ENCODE assay signal across 1 fruit fly cellular context in the genomic region with DNA sequence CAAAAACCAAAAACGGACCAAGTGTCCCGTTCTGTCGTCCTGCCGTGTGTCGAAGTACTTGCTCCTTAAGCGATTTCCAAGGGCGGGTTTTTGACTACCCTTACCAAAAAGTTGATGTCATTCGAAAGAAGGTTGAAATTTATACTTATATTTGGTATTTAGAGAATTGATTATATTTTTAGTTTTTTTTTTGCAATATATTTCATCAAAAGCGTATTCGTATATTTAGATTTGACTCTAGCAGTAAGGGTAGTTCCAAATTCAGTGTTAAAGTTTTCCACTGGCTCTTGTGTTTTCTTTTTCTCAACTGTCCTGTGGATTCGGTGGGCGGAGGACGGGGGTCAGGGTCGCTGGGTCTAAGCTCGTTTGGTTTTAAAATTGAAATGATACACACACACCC.
TF ChIP-seq lines count a peak whose summit lies in the region.

No protein-coding gene starts in this region.

TF ChIP-seq in whole organism, embryonic, 481 proteins besides CTCF, POLR2A, EP300 and RAD21 (continued from another document and continues in another):
- TF ChIP-seq CG10959 (GFP tag; IDR thresholded peaks at IDR 0.05; lab: Robert Waterston, UW) (no peak), Deaf1 (tag; optimal IDR thresholded peaks at IDR 0.05; lab: Kevin White, UChicago) (no peak), Hmr (GFP tag; optimal IDR thresholded peaks at IDR 0.05; lab: Kevin White, UChicago) (peak; percentile 31), CG30403 (GFP tag; optimal IDR thresholded peaks at IDR 0.05; lab: Kevin White, UChicago) (peak; percentile 10), HmgZ (tag; optimal IDR thresholded peaks at IDR 0.05; lab: Kevin White, UChicago) (no peak), dm (GFP tag; optimal IDR thresholded peaks at IDR 0.05; lab: Kevin White, UChicago) (no peak), CG1024 (GFP tag; IDR thresholded peaks at IDR 0.05; lab: Robert Waterston, UW) (peak; percentile 23; the same call in 1 of the 2 replicates), Hr78 (GFP tag; optimal IDR thresholded peaks at IDR 0.05; lab: Kevin White, UChicago) (no peak), ham (GFP tag; IDR thresholded peaks at IDR 0.05; lab: Robert Waterston, UW) (no peak), CG12104 (GFP tag; optimal IDR thresholded peaks at IDR 0.05; lab: Kevin White, UChicago) (no peak), NfI (GFP tag; optimal IDR thresholded peaks at IDR 0.05; lab: Kevin White, UChicago) (no peak), CG13424 (tag; optimal IDR thresholded peaks at IDR 0.05; lab: Kevin White, UChicago) (peak; percentile 41), CG7556 (GFP tag; optimal IDR thresholded peaks at IDR 0.05; lab: Kevin White, UChicago) (peak; percentile 39), CG3407 (GFP tag; optimal IDR thresholded peaks at IDR 0.05; lab: Kevin White, UChicago) (peak; percentile 12), ap (GFP tag; IDR thresholded peaks at IDR 0.05; lab: Robert Waterston, UW) (no peak), stc (GFP tag; IDR thresholded peaks at IDR 0.05; lab: Robert Waterston, UW) (0 out of 2 replicates have a peak, but pooled peaks have one; percentile 18), onecut (GFP tag; IDR thresholded peaks at IDR 0.05; lab: Robert Waterston, UW) (peak; percentile 20; the same call in 1 of the 2 replicates), Blimp-1 (GFP tag; optimal IDR thresholded peaks at IDR 0.05; lab: Kevin White, UChicago) (peak; percentile 52), Oli (tag; optimal IDR thresholded peaks at IDR 0.05; lab: Kevin White, UChicago) (peak; percentile 19), Xrp1 (GFP tag; IDR thresholded peaks at IDR 0.05; lab: Robert Waterston, UW) (peak; percentile 61), CG18619 (GFP tag; optimal IDR thresholded peaks at IDR 0.05; lab: Kevin White, UChicago) (no peak), Awh (GFP tag; IDR thresholded peaks at IDR 0.05; lab: Robert Waterston, UW) (peak; percentile 65), Hmx (GFP tag; optimal IDR thresholded peaks at IDR 0.05; lab: Kevin White, UChicago) (no peak), inv (GFP tag; IDR thresholded peaks at IDR 0.05; lab: Robert Waterston, UW; ENCODE audit: partially characterized antibody) (no peak), Hr51 (GFP tag; optimal IDR thresholded peaks at IDR 0.05; lab: Kevin White, UChicago) (peak in 1 of 2 experiments; percentile 51), Fer1 (GFP tag; optimal IDR thresholded peaks at IDR 0.05; lab: Kevin White, UChicago) (no peak), ara (GFP tag; IDR thresholded peaks at IDR 0.05; lab: Robert Waterston, UW) (0 out of 2 replicates have a peak, but pooled peaks have one; percentile 27), CG8281 (tag; optimal IDR thresholded peaks at IDR 0.05; lab: Kevin White, UChicago) (no peak), CG18262 (tag; optimal IDR thresholded peaks at IDR 0.05; lab: Kevin White, UChicago) (peak; percentile 35), fd64A (GFP tag; optimal IDR thresholded peaks at IDR 0.05; lab: Kevin White, UChicago) (no peak), CG31224 (GFP tag; IDR thresholded peaks at IDR 0.05; lab: Robert Waterston, UW) (no peak), Six4 (GFP tag; optimal IDR thresholded peaks at IDR 0.05; lab: Kevin White, UChicago) (no peak), ac (GFP tag; optimal IDR thresholded peaks at IDR 0.05; lab: Kevin White, UChicago) (no peak), Eip74EF (GFP tag; optimal IDR thresholded peaks at IDR 0.05; lab: Kevin White, UChicago) (no peak), Xbp1 (GFP tag; optimal IDR thresholded peaks at IDR 0.05; lab: Kevin White, UChicago) (peak; percentile 1), Sox100B (GFP tag; optimal IDR thresholded peaks at IDR 0.05; lab: Kevin White, UChicago) (peak; percentile 27), CG10979 (tag; optimal IDR thresholded peaks at IDR 0.05; lab: Kevin White, UChicago) (peak; percentile 54), CG9876 (GFP tag; optimal IDR thresholded peaks at IDR 0.05; lab: Kevin White, UChicago) (no peak), fd102C (GFP tag; optimal IDR thresholded peaks at IDR 0.05; lab: Kevin White, UChicago) (no peak), CG10209 (GFP tag; optimal IDR thresholded peaks at IDR 0.05; lab: Kevin White, UChicago) (peak; percentile 9), crc (GFP tag; optimal IDR thresholded peaks at IDR 0.05; lab: Kevin White, UChicago) (no peak), CG17359 (tag; optimal IDR thresholded peaks at IDR 0.05; lab: Kevin White, UChicago) (peak; percentile 63), CG4617 (GFP tag; optimal IDR thresholded peaks at IDR 0.05; lab: Kevin White, UChicago; ENCODE audit: borderline replicate concordance) (no peak), CG12391 (tag; optimal IDR thresholded peaks at IDR 0.05; lab: Kevin White, UChicago) (peak; percentile 52), CG9727 (GFP tag; optimal IDR thresholded peaks at IDR 0.05; lab: Kevin White, UChicago) (peak; percentile 15), ftz-f1 (GFP tag; optimal IDR thresholded peaks at IDR 0.05; lab: Kevin White, UChicago) (no peak), gem (tag; optimal IDR thresholded peaks at IDR 0.05; lab: Kevin White, UChicago) (peak; percentile 60), pros (GFP tag; optimal IDR thresholded peaks at IDR 0.05; lab: Kevin White, UChicago) (no peak), grn (GFP tag; optimal IDR thresholded peaks at IDR 0.05; lab: Kevin White, UChicago) (no peak), CG15514 (GFP tag; optimal IDR thresholded peaks at IDR 0.05; lab: Kevin White, UChicago) (peak; percentile 8), CG15601 (tag; optimal IDR thresholded peaks at IDR 0.05; lab: Kevin White, UChicago) (peak; percentile 31), D19A (tag; optimal IDR thresholded peaks at IDR 0.05; lab: Kevin White, UChicago) (peak; percentile 93), Meics (GFP tag; optimal IDR thresholded peaks at IDR 0.05; lab: Kevin White, UChicago) (peak; percentile 26), CG7839 (tag; optimal IDR thresholded peaks at IDR 0.05; lab: Kevin White, UChicago) (peak; percentile 62), sima (GFP tag; optimal IDR thresholded peaks at IDR 0.05; lab: Kevin White, UChicago) (no peak), lola (GFP tag; optimal IDR thresholded peaks at IDR 0.05; lab: Kevin White, UChicago) (peak in 1 of 3 experiments; percentile 26), Hsf (GFP tag; optimal IDR thresholded peaks at IDR 0.05; lab: Kevin White, UChicago) (no peak), lab (GFP tag; optimal IDR thresholded peaks at IDR 0.05; lab: Kevin White, UChicago) (peak; percentile 64), CG14710 (tag; optimal IDR thresholded peaks at IDR 0.05; lab: Kevin White, UChicago) (peak; percentile 21), NFAT (GFP tag; IDR thresholded peaks at IDR 0.05; lab: Robert Waterston, UW) (no peak), exex (tag; optimal IDR thresholded peaks at IDR 0.05; lab: Kevin White, UChicago) (no peak), twi (tag; optimal IDR thresholded peaks at IDR 0.05; lab: Kevin White, UChicago) (no peak), oc (tag; optimal IDR thresholded peaks at IDR 0.05; lab: Kevin White, UChicago) (no peak), wdn (GFP tag; IDR thresholded peaks at IDR 0.05; lab: Robert Waterston, UW) (no peak), nmo (GFP tag; optimal IDR thresholded peaks at IDR 0.05; lab: Kevin White, UChicago) (peak; percentile 35), esg (GFP tag; conservative IDR thresholded peaks at IDR 0.05; lab: Robert Waterston, UW) (no peak), CG7372 (GFP tag; IDR thresholded peaks at IDR 0.05; lab: Robert Waterston, UW) (no peak), scrt (GFP tag; optimal IDR thresholded peaks at IDR 0.05; lab: Kevin White, UChicago) (peak; percentile 0), Ets65A (GFP tag; lab: Kevin White, UChicago) (no peak), dmrt99B (tag; optimal IDR thresholded peaks at IDR 0.05; lab: Kevin White, UChicago) (peak; percentile 68), CG8924 (tag; optimal IDR thresholded peaks at IDR 0.05; lab: Kevin White, UChicago) (no peak), CG17361 (GFP tag; IDR thresholded peaks at IDR 0.05; lab: Robert Waterston, UW) (0 out of 3 replicates have a peak, but pooled peaks have one; percentile 21), CG15073 (GFP tag; optimal IDR thresholded peaks at IDR 0.05; lab: Kevin White, UChicago) (no peak), Ada2b (GFP tag; IDR thresholded peaks at IDR 0.05; lab: Robert Waterston, UW) (peak; percentile 27; the same call in 1 of the 2 replicates), CG12942 (GFP tag; optimal IDR thresholded peaks at IDR 0.05; lab: Kevin White, UChicago) (no peak), CG10543 (GFP tag; optimal IDR thresholded peaks at IDR 0.05; lab: Kevin White, UChicago) (no peak), Med (GFP tag; lab: Kevin White, UChicago) (peak; percentile 43), CG17328 (GFP tag; IDR thresholded peaks at IDR 0.05; lab: Robert Waterston, UW) (peak; percentile 54; the same call in 1 of the 2 replicates), hkb (optimal IDR thresholded peaks at IDR 0.05; lab: Kevin White, UChicago) (no peak), hkb (GFP tag; IDR thresholded peaks at IDR 0.05; lab: Robert Waterston, UW) (0 out of 2 replicates have a peak, but pooled peaks have one; percentile 40), caup (GFP tag; optimal IDR thresholded peaks at IDR 0.05; lab: Kevin White, UChicago; ENCODE audit: severe bottlenecking) (no peak), Stat92E (GFP tag; optimal IDR thresholded peaks at IDR 0.05; lab: Kevin White, UChicago) (no peak), CG32772 (GFP tag; IDR thresholded peaks at IDR 0.05; lab: Robert Waterston, UW) (no peak), ci (GFP tag; IDR thresholded peaks at IDR 0.05; lab: Robert Waterston, UW) (peak; percentile 39; the same call in 1 of the 3 replicates), dysf (GFP tag; IDR thresholded peaks at IDR 0.05; lab: Robert Waterston, UW) (peak; percentile 48; the same call in 2 of the 3 replicates), CG17385 (GFP tag; optimal IDR thresholded peaks at IDR 0.05; lab: Kevin White, UChicago) (peak; percentile 16), HLH4C (GFP tag; IDR thresholded peaks at IDR 0.05; lab: Robert Waterston, UW; ENCODE audit: partially characterized antibody) (no peak), CG34422 (GFP tag; IDR thresholded peaks at IDR 0.05; lab: Robert Waterston, UW) (0 out of 3 replicates have a peak, but pooled peaks have one; percentile 32), CG1233 (GFP tag; optimal IDR thresholded peaks at IDR 0.05; lab: Kevin White, UChicago) (no peak), ttk (GFP tag; IDR thresholded peaks at IDR 0.05; lab: Robert Waterston, UW) (0 out of 2 replicates have a peak, but pooled peaks have one; percentile 14), CG12769 (tag; optimal IDR thresholded peaks at IDR 0.05; lab: Kevin White, UChicago) (no peak), pnt (GFP tag; optimal IDR thresholded peaks at IDR 0.05; lab: Kevin White, UChicago) (no peak), fd96Cb (tag; optimal IDR thresholded peaks at IDR 0.05; lab: Kevin White, UChicago) (peak; percentile 40), Kr (GFP tag; optimal IDR thresholded peaks at IDR 0.05; lab: Kevin White, UChicago) (no peak), hth (optimal IDR thresholded peaks at IDR 0.05; lab: Kevin White, UChicago) (no peak), CG10565 (GFP tag; optimal IDR thresholded peaks at IDR 0.05; lab: Kevin White, UChicago) (no peak), Rfx (GFP tag; IDR thresholded peaks at IDR 0.05; lab: Robert Waterston, UW) (0 out of 2 replicates have a peak, but pooled peaks have one; percentile 7), CHES-1-like (GFP tag; optimal IDR thresholded peaks at IDR 0.05; lab: Kevin White, UChicago) (no peak), chif (GFP tag; optimal IDR thresholded peaks at IDR 0.05; lab: Kevin White, UChicago) (no peak), odd (GFP tag; optimal IDR thresholded peaks at IDR 0.05; lab: Kevin White, UChicago) (no peak), kni (GFP tag; optimal IDR thresholded peaks at IDR 0.05; lab: Kevin White, UChicago) (no peak), repo (GFP tag; optimal IDR thresholded peaks at IDR 0.05; lab: Kevin White, UChicago) (no peak), fu2 (GFP tag; optimal IDR thresholded peaks at IDR 0.05; lab: Kevin White, UChicago) (no peak), HHEX (GFP tag; optimal IDR thresholded peaks at IDR 0.05; lab: Kevin White, UChicago) (no peak), CG6813 (GFP tag; optimal IDR thresholded peaks at IDR 0.05; lab: Kevin White, UChicago) (peak; percentile 12), cwo (GFP tag; optimal IDR thresholded peaks at IDR 0.05; lab: Kevin White, UChicago) (peak; percentile 23), pan (optimal IDR thresholded peaks at IDR 0.05; lab: Kevin White, UChicago) (no peak), pan (GFP tag; optimal IDR thresholded peaks at IDR 0.05 in 1 of 2, IDR thresholded peaks at IDR 0.05 in 1 of 2) (peak in 1 of 2 experiments; percentile 33), CG8388 (GFP tag; optimal IDR thresholded peaks at IDR 0.05; lab: Kevin White, UChicago) (peak; percentile 35), Ssrp (tag; optimal IDR thresholded peaks at IDR 0.05; lab: Kevin White, UChicago) (peak; percentile 30), CG14441 (GFP tag; IDR thresholded peaks at IDR 0.05; lab: Robert Waterston, UW) (0 out of 2 replicates have a peak, but pooled peaks have one; percentile 9), CG17802 (tag; optimal IDR thresholded peaks at IDR 0.05; lab: Kevin White, UChicago) (no peak), CG17912 (GFP tag; optimal IDR thresholded peaks at IDR 0.05; lab: Kevin White, UChicago) (no peak), tna (GFP tag; IDR thresholded peaks at IDR 0.05; lab: Robert Waterston, UW; ENCODE audit: partially characterized antibody) (no peak), CoRest (tag; optimal IDR thresholded peaks at IDR 0.05; lab: Kevin White, UChicago) (peak; percentile 42), E2f1 (GFP tag; IDR thresholded peaks at IDR 0.05; lab: Robert Waterston, UW) (0 out of 2 replicates have a peak, but pooled peaks have one; percentile 27), unpg (GFP tag; optimal IDR thresholded peaks at IDR 0.05; lab: Kevin White, UChicago) (peak; percentile 11), PHDP (tag; optimal IDR thresholded peaks at IDR 0.05; lab: Kevin White, UChicago) (peak; percentile 50), prd (optimal IDR thresholded peaks at IDR 0.05; lab: Kevin White, UChicago) (no peak), prd (GFP tag; IDR thresholded peaks at IDR 0.05; lab: Robert Waterston, UW) (peak; percentile 58; the same call in 1 of the 3 replicates), CG18476 (GFP tag; optimal IDR thresholded peaks at IDR 0.05; lab: Kevin White, UChicago) (peak; percentile 11), Side (GFP tag; optimal IDR thresholded peaks at IDR 0.05; lab: Kevin White, UChicago) (no peak), CG4424 (GFP tag; optimal IDR thresholded peaks at IDR 0.05; lab: Kevin White, UChicago) (peak; percentile 7), CG16863 (GFP tag; optimal IDR thresholded peaks at IDR 0.05; lab: Kevin White, UChicago) (no peak), MTF-1 (GFP tag; optimal IDR thresholded peaks at IDR 0.05; lab: Kevin White, UChicago; ENCODE audit: borderline replicate concordance) (no peak), CG11695 (GFP tag; IDR thresholded peaks at IDR 0.05; lab: Robert Waterston, UW) (0 out of 3 replicates have a peak, but pooled peaks have one; percentile 31)
